Worm (Caenorhabditis elegans) whole organism, mixed stage, embryonic: ENCODE data around the gene odr-2.

Experiments
- bed-3 ChIP-seq: fragments of 200-800 bp; sonication (Bioruptor generic); optimal IDR thresholded peaks from 3 replicates; lab custom pipeline; 2018; ENCODE audit warnings: mild to moderate bottlenecking, missing genetic modification characterization, moderate library complexity, missing compliant biosample characterization
- blmp-1 ChIP-seq: fragments of 150-350 bp; optimal IDR thresholded peaks from 2 replicates; lab custom pipeline; 2014; ENCODE audit warnings: missing biosample characterization, missing genetic modification characterization
- ceh-39 ChIP-seq: fragments of 150-350 bp; optimal IDR thresholded peaks from 2 replicates; lab custom pipeline; 2014; ENCODE audit warnings: missing biosample characterization, missing genetic modification characterization
- ceh-83 ChIP-seq: fragments of 200-800 bp; sonication (Bioruptor generic); optimal IDR thresholded peaks from 2 replicates; lab custom pipeline; 2018; ENCODE audit warnings: mild to moderate bottlenecking, missing genetic modification characterization, missing compliant biosample characterization
- ces-1 ChIP-seq: fragments of 150-350 bp; optimal IDR thresholded peaks from 2 replicates; lab custom pipeline; 2014; ENCODE audit warnings: missing biosample characterization, missing genetic modification reagents, missing genetic modification characterization
- cnd-1 ChIP-seq: fragments of 200-800 bp; sonication (Bioruptor generic); optimal IDR thresholded peaks from 2 replicates; lab custom pipeline; 2018; ENCODE audit warnings: mild to moderate bottlenecking, missing genetic modification characterization, missing compliant biosample characterization
- drap-1 ChIP-seq: fragments of 200-800 bp; sonication (Bioruptor generic); optimal IDR thresholded peaks from 3 replicates; lab custom pipeline; 2018; ENCODE audit warnings: mild to moderate bottlenecking, missing genetic modification characterization, missing compliant biosample characterization
- elt-1 ChIP-seq: sonication (generic microtip); optimal IDR thresholded peaks from 2 replicates; lab custom pipeline; 2017; ENCODE audit warnings: missing genetic modification characterization, mild to moderate bottlenecking, missing compliant biosample characterization, antibody characterized with exemption, moderate library complexity, borderline replicate concordance; ENCODE audit not compliant: insufficient read depth
- elt-3 ChIP-seq: fragments of 150-350 bp; optimal IDR thresholded peaks from 2 replicates; lab custom pipeline; 2014; ENCODE audit warnings: missing biosample characterization, missing genetic modification characterization
- ham-2 ChIP-seq: fragments of 200-800 bp; sonication (Bioruptor generic); optimal IDR thresholded peaks from 2 replicates; lab custom pipeline; 2018; ENCODE audit warnings: mild to moderate bottlenecking, missing genetic modification characterization, missing compliant biosample characterization
- hlh-1 ChIP-seq: fragments of 150-350 bp; optimal IDR thresholded peaks from 2 replicates; lab custom pipeline; 2014; ENCODE audit warnings: missing biosample characterization, missing genetic modification reagents, missing genetic modification characterization
- lin-13 ChIP-seq: fragments of 150-350 bp; optimal IDR thresholded peaks from 2 replicates; lab custom pipeline; 2014; ENCODE audit warnings: missing biosample characterization, missing genetic modification characterization
- lin-32 ChIP-seq: fragments of 200-800 bp; sonication (Bioruptor generic); optimal IDR thresholded peaks from 2 replicates; lab custom pipeline; 2018; ENCODE audit warnings: mild to moderate bottlenecking, missing genetic modification characterization, missing compliant biosample characterization
- lsy-2 ChIP-seq: fragments of 150-350 bp; optimal IDR thresholded peaks from 2 replicates; lab custom pipeline; 2014; ENCODE audit warnings: missing biosample characterization, missing genetic modification characterization
- mep-1 ChIP-seq: fragments of 150-350 bp; optimal IDR thresholded peaks from 2 replicates; lab custom pipeline; 2017; ENCODE audit warnings: missing biosample characterization, missing genetic modification reagents, missing genetic modification characterization, inconsistent platforms
- nhr-12 ChIP-seq: fragments of 150-350 bp; optimal IDR thresholded peaks from 2 replicates; lab custom pipeline; 2014; ENCODE audit warnings: missing biosample characterization, missing genetic modification characterization
- nhr-237 ChIP-seq: fragments of 150-350 bp; optimal IDR thresholded peaks from 2 replicates; lab custom pipeline; 2014; ENCODE audit warnings: missing biosample characterization, missing genetic modification characterization
- nhr-76 ChIP-seq: sonication (generic microtip); optimal IDR thresholded peaks from 2 replicates; lab custom pipeline; 2017; ENCODE audit warnings: missing biosample characterization, missing genetic modification characterization
- sem-2 ChIP-seq: fragments of 200-800 bp; sonication (Bioruptor generic); optimal IDR thresholded peaks from 2 replicates; lab custom pipeline; 2018; ENCODE audit warnings: mild to moderate bottlenecking, missing genetic modification characterization, missing compliant biosample characterization
- snpc-4 ChIP-seq: fragments of 150-350 bp; optimal IDR thresholded peaks from 2 replicates; lab custom pipeline; 2014; ENCODE audit warnings: missing biosample characterization, missing genetic modification characterization
- sptf-1 ChIP-seq: sonication (generic microtip); optimal IDR thresholded peaks from 2 replicates; lab custom pipeline; 2017; ENCODE audit warnings: mild to moderate bottlenecking, missing genetic modification characterization, moderate library complexity, missing compliant biosample characterization
- tbx-8 ChIP-seq: fragments of 200-800 bp; sonication (Bioruptor generic); optimal IDR thresholded peaks from 2 replicates; lab custom pipeline; 2018; ENCODE audit warnings: mild to moderate bottlenecking, missing genetic modification characterization, moderate library complexity, missing compliant biosample characterization
- unc-120 ChIP-seq: sonication (generic microtip); optimal IDR thresholded peaks from 2 replicates; lab custom pipeline; 2017; ENCODE audit warnings: missing genetic modification characterization, missing compliant biosample characterization; ENCODE audit not compliant: poor library complexity, severe bottlenecking
- unc-62 ChIP-seq: fragments of 150-350 bp; optimal IDR thresholded peaks from 2 replicates; lab custom pipeline; 2014; ENCODE audit warnings: missing biosample characterization, missing genetic modification reagents, missing genetic modification characterization
- zip-8 ChIP-seq: fragments of 150-350 bp; optimal IDR thresholded peaks from 2 replicates; lab custom pipeline; 2014; ENCODE audit warnings: missing biosample characterization, missing genetic modification characterization
- ztf-11 ChIP-seq: fragments of 150-350 bp; optimal IDR thresholded peaks from 2 replicates; lab custom pipeline; 2014; ENCODE audit warnings: missing biosample characterization, missing genetic modification characterization

The odr-2 gene

ce11 chrV:7093720-7094401, 9.5 kb upstream of the odr-2 start, which contains the start of gene nhr-135:
Gene nhr-135 (minus strand): TSS chrV:7093770.
- no peak for TF ChIP-seq ces-1 (GFP tag; lab: Kevin White, UChicago)
- TF ChIP-seq lin-32: no peak
- no peak for TF ChIP-seq bed-3 (GFP tag; lab: Kevin White, UChicago)
- TF ChIP-seq lin-13: no peak
- no peak for TF ChIP-seq nhr-237
- no peak for TF ChIP-seq unc-120 (tag; lab: Kevin White, UChicago)
- TF ChIP-seq mep-1 (tag; lab: Kevin White, UChicago): no peak
- no peak for TF ChIP-seq hlh-1 (tag; lab: Kevin White, UChicago)
- no peak for TF ChIP-seq tbx-8 (GFP tag; lab: Kevin White, UChicago)
- no peak for TF ChIP-seq unc-62 (GFP tag; lab: Kevin White, UChicago)
- TF ChIP-seq snpc-4 (tag; lab: Kevin White, UChicago): no peak
- no peak for TF ChIP-seq zip-8 (tag; lab: Kevin White, UChicago)
- TF ChIP-seq sptf-1 (tag; lab: Kevin White, UChicago): no peak
- no peak for TF ChIP-seq ham-2 (GFP tag; lab: Kevin White, UChicago)

- TF ChIP-seq sptf-1 (tag; lab: Kevin White, UChicago): no peak
- TF ChIP-seq bed-3 (GFP tag; lab: Kevin White, UChicago): no peak
- TF ChIP-seq elt-1: no peak
- no peak for TF ChIP-seq nhr-12
- TF ChIP-seq hlh-1 (tag; lab: Kevin White, UChicago): no peak
- no peak for TF ChIP-seq lin-32
- TF ChIP-seq elt-3: no peak
- no peak for TF ChIP-seq drap-1 (GFP tag; lab: Kevin White, UChicago)
- no peak for TF ChIP-seq nhr-76 (tag; lab: Kevin White, UChicago)
- no peak for TF ChIP-seq cnd-1 (tag; lab: Kevin White, UChicago)
- no peak for TF ChIP-seq ceh-83 (GFP tag; lab: Kevin White, UChicago)
- no peak for TF ChIP-seq ceh-39 (tag; lab: Kevin White, UChicago)
Observed at ce11 chrV:7095254-7095990, 7.9 kb upstream of the odr-2 start.

DNA sequence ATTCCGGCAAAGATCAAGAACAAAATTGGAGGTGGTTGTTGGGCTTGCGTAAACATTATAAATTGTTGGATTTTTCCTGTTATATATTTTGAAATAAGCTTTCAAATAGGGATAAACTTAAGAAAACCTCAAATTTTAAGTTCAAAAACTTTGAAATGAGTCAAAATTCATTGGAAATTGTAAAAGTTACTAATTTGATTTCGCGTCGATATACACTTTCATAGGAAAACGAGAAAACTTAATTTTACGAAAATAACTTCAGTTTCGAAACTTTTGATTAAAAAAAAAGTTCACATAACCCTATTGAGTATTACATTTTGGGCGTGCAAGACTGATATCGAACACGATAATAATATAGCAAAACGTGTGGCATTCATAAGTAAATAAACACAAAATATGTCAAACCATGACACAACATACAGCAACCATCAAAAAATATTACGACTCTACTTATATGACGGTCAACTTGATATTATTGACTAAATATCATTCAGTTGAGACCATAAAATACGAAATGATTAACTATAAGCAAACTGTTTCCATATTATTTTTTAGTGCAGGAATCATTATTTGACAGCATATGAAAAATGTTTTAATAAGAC, 7.1 kb upstream of the odr-2 start:
- TF ChIP-seq lin-32: no peak
- TF ChIP-seq nhr-12: no peak
- TF ChIP-seq unc-62 (GFP tag; lab: Kevin White, UChicago): no peak
- TF ChIP-seq ztf-11 (tag; lab: Kevin White, UChicago): no peak
- no peak for TF ChIP-seq tbx-8 (GFP tag; lab: Kevin White, UChicago)
- no peak for TF ChIP-seq sptf-1 (tag; lab: Kevin White, UChicago)
- TF ChIP-seq sem-2 (GFP tag; lab: Kevin White, UChicago): no peak
- no peak for TF ChIP-seq elt-3
- TF ChIP-seq elt-1: no peak
- no peak for TF ChIP-seq snpc-4 (tag; lab: Kevin White, UChicago)
- no peak for TF ChIP-seq bed-3 (GFP tag; lab: Kevin White, UChicago)
- no peak for TF ChIP-seq blmp-1
- no peak for TF ChIP-seq lin-13

DNA sequence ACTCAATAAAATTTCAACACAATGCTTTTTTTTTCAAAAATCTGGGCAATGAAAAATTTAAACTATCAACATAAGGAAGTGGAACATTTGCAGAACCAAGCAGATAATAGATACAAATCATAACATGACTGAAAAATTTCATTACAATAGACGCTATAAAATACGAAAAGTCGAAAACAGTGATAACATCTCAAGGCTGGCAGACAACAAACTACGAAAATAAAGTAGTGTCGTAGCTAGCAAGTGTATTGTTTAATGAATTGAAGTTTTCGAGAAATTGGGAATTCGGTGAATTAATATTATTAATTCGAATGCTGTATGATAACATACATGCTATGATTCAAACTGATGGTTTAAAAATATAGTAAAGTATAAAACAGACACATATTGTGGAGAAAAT, 6.5 kb upstream of the odr-2 start:
- TF ChIP-seq unc-62 (GFP tag; lab: Kevin White, UChicago): no peak
- TF ChIP-seq blmp-1: no peak
- TF ChIP-seq elt-3: no peak
- TF ChIP-seq, all 35 proteins: peak for 0

ce11 chrV:7106499-7107152, 3.3 kb downstream of the odr-2 start:
- no peak for TF ChIP-seq blmp-1
- TF ChIP-seq, all 35 proteins: peak for 0

ce11 chrV:7110370-7110769, 7.0 kb downstream of the odr-2 start:
- TF ChIP-seq lsy-2 (tag; lab: Kevin White, UChicago) (no peak), ces-1 (GFP tag; lab: Kevin White, UChicago) (peak; percentile 21)
